Worm (Caenorhabditis elegans) whole organism, young adult: Measurements from ENCODE around the gene F14D7.14.
A peak's percentile ranks its signal among the peaks of the same experiment; 100 is the strongest.

Experiments used
- B0035.1 ChIP-seq: sonication (generic microtip); optimal IDR thresholded peaks from 2 replicates; lab custom pipeline; 2016; ENCODE audit warnings: missing genetic modification characterization, mild to moderate bottlenecking, missing compliant biosample characterization, missing genotype, missing genetic modification reagents
- C06A6.2 ChIP-seq: fragments of 200-800 bp; sonication (Bioruptor generic); conservative IDR thresholded peaks from 2 replicates; pipeline ENCODE4 v1.3.6; 2022; ENCODE audit warnings: missing genetic modification characterization, missing compliant biosample characterization
- C17E4.6 ChIP-seq: fragments of 200-800 bp; sonication (Bioruptor generic); IDR thresholded peaks from 2 replicates; pipeline ENCODE4 v1.3.6; 2022; ENCODE audit warnings: missing genetic modification reagents, missing genetic modification characterization, missing compliant biosample characterization
- D2030.7 ChIP-seq: fragments of 200-800 bp; sonication (Bioruptor generic); IDR thresholded peaks from 2 replicates; pipeline ENCODE4 v1.3.6; 2022; ENCODE audit warnings: missing genetic modification reagents, missing genetic modification characterization, missing compliant biosample characterization
- F10E7.11 ChIP-seq: sonication (generic microtip); optimal IDR thresholded peaks from 2 replicates; lab custom pipeline; 2017; ENCODE audit warnings: mild to moderate bottlenecking, missing genetic modification characterization, moderate library complexity, missing compliant biosample characterization
- F22D6.2 ChIP-seq: sonication (generic microtip); optimal IDR thresholded peaks from 2 replicates; lab custom pipeline; 2016; ENCODE audit warnings: mild to moderate bottlenecking, missing genetic modification characterization, missing compliant biosample characterization
- F33H1.4 ChIP-seq: fragments of 200-800 bp; sonication (Bioruptor generic); IDR thresholded peaks from 2 replicates; pipeline ENCODE4 v1.3.6; 2022; ENCODE audit warnings: missing genetic modification reagents, missing genetic modification characterization, missing compliant biosample characterization
- F37B4.10 ChIP-seq: fragments of 200-800 bp; sonication (Bioruptor generic); IDR thresholded peaks from 2 replicates; pipeline ENCODE4 v1.3.6; 2022; ENCODE audit warnings: missing genetic modification characterization, missing compliant biosample characterization
- F39B2.1 ChIP-seq: fragments of 200-800 bp; sonication (Bioruptor generic); IDR thresholded peaks from 2 replicates; pipeline ENCODE4 v1.3.6; 2022; ENCODE audit warnings: missing genetic modification reagents, missing genetic modification characterization, missing compliant biosample characterization
- F49E8.2 ChIP-seq: sonication (generic microtip); optimal IDR thresholded peaks from 3 replicates; lab custom pipeline; 2017; ENCODE audit warnings: missing genetic modification characterization, mild to moderate bottlenecking, missing compliant biosample characterization, antibody characterized with exemption, moderate library complexity; ENCODE audit not compliant: insufficient read depth
- F57A8.1 ChIP-seq: fragments of 200-800 bp; sonication (Bioruptor generic); optimal IDR thresholded peaks from 2 replicates; lab custom pipeline; 2018; ENCODE audit warnings: mild to moderate bottlenecking, missing genetic modification characterization, moderate library complexity, missing compliant biosample characterization
- K11D2.4 ChIP-seq: fragments of 200-800 bp; sonication (Bioruptor generic); IDR thresholded peaks from 2 replicates; pipeline ENCODE4 v1.3.6; 2022; ENCODE audit warnings: missing genetic modification reagents, missing genetic modification characterization, missing compliant biosample characterization
- K12H6.12 ChIP-seq: fragments of 200-800 bp; sonication (Bioruptor generic); optimal IDR thresholded peaks from 2 replicates; lab custom pipeline; 2018; ENCODE audit warnings: mild to moderate bottlenecking, missing genetic modification characterization, missing compliant biosample characterization
- ZK185.1 ChIP-seq: sonication (generic microtip); optimal IDR thresholded peaks from 2 replicates; lab custom pipeline; 2016; ENCODE audit warnings: mild to moderate bottlenecking, missing genetic modification characterization, missing compliant biosample characterization; ENCODE audit not compliant: poor library complexity, severe bottlenecking
- atf-7 ChIP-seq: sonication (generic microtip); optimal IDR thresholded peaks from 2 replicates; lab custom pipeline; 2017; ENCODE audit warnings: mild to moderate bottlenecking, missing genetic modification characterization, missing compliant biosample characterization
- attf-3 ChIP-seq: fragments of 200-800 bp; sonication (Bioruptor generic); conservative IDR thresholded peaks from 2 replicates; pipeline ENCODE4 v1.3.6; 2022; ENCODE audit warnings: missing genetic modification reagents, missing genetic modification characterization, missing compliant biosample characterization
- attf-6 ChIP-seq: fragments of 200-800 bp; sonication (Bioruptor generic); IDR thresholded peaks from 2 replicates; pipeline ENCODE4 v1.3.6; 2022; ENCODE audit warnings: missing genetic modification reagents, missing genetic modification characterization, missing compliant biosample characterization
- ccch-3 ChIP-seq: fragments of 200-800 bp; sonication (Bioruptor generic); optimal IDR thresholded peaks from 2 replicates; lab custom pipeline; 2018; ENCODE audit warnings: mild to moderate bottlenecking, missing genetic modification characterization, missing compliant biosample characterization
- ceh-100 ChIP-seq: fragments of 200-800 bp; sonication (Bioruptor generic); IDR thresholded peaks from 2 replicates; pipeline ENCODE4 v1.3.6; 2022; ENCODE audit warnings: missing genetic modification reagents, missing genetic modification characterization, missing compliant biosample characterization
- ceh-79 ChIP-seq: sonication (generic microtip); optimal IDR thresholded peaks from 2 replicates; lab custom pipeline; 2017; ENCODE audit warnings: mild to moderate bottlenecking, missing genetic modification characterization, missing compliant biosample characterization
- chd-7 ChIP-seq: sonication (generic microtip); optimal IDR thresholded peaks from 2 replicates; lab custom pipeline; 2016; ENCODE audit warnings: mild to moderate bottlenecking, missing genetic modification characterization, moderate library complexity, missing compliant biosample characterization
- die-1 ChIP-seq: sonication (generic microtip); optimal IDR thresholded peaks from 2 replicates; lab custom pipeline; 2016; ENCODE audit warnings: missing genotype, mild to moderate bottlenecking, missing genetic modification characterization, missing compliant biosample characterization
- egrh-3 ChIP-seq: fragments of 200-800 bp; sonication (Bioruptor generic); IDR thresholded peaks from 2 replicates; pipeline ENCODE4 v1.3.6; 2022; ENCODE audit warnings: missing genetic modification reagents, missing genetic modification characterization, missing compliant biosample characterization
- him-1 ChIP-seq: sonication (generic microtip); optimal IDR thresholded peaks from 2 replicates; lab custom pipeline; 2016; ENCODE audit warnings: missing genotype, missing genetic modification reagents, missing genetic modification characterization, missing compliant biosample characterization
- lin-26 ChIP-seq: fragments of 200-800 bp; sonication (Bioruptor generic); IDR thresholded peaks from 2 replicates; pipeline ENCODE4 v1.3.6; 2022; ENCODE audit warnings: missing genetic modification reagents, missing genetic modification characterization, missing compliant biosample characterization
- lsl-1 ChIP-seq: fragments of 200-800 bp; sonication (Bioruptor generic); optimal IDR thresholded peaks from 2 replicates; lab custom pipeline; 2018; ENCODE audit warnings: mild to moderate bottlenecking, missing genetic modification characterization, moderate library complexity, missing compliant biosample characterization
- madf-10 ChIP-seq: sonication (generic microtip); optimal IDR thresholded peaks from 2 replicates; lab custom pipeline; 2016; ENCODE audit warnings: mild to moderate bottlenecking, missing genetic modification characterization, missing compliant biosample characterization
- madf-3 ChIP-seq: fragments of 200-800 bp; sonication (Bioruptor generic); IDR thresholded peaks from 2 replicates; pipeline ENCODE4 v1.3.6; 2022; ENCODE audit warnings: missing genetic modification reagents, missing genetic modification characterization, missing compliant biosample characterization
- madf-6 ChIP-seq: fragments of 200-800 bp; sonication (Bioruptor generic); IDR thresholded peaks from 2 replicates; pipeline ENCODE4 v1.3.6; 2022; ENCODE audit warnings: missing genetic modification reagents, missing genetic modification characterization, missing compliant biosample characterization
- mes-4 ChIP-seq: sonication (generic microtip); optimal IDR thresholded peaks from 2 replicates; lab custom pipeline; 2016; ENCODE audit warnings: missing genotype, missing genetic modification characterization, missing compliant biosample characterization
- nhr-90 ChIP-seq: sonication (generic microtip); optimal IDR thresholded peaks from 2 replicates; lab custom pipeline; 2016; ENCODE audit warnings: missing genotype, mild to moderate bottlenecking, missing genetic modification characterization, missing compliant biosample characterization
- pbrm-1 ChIP-seq: fragments of 200-800 bp; sonication (Bioruptor generic); IDR thresholded peaks from 2 replicates; pipeline ENCODE4 v1.3.6; 2022; ENCODE audit warnings: missing genetic modification reagents, missing genetic modification characterization, missing compliant biosample characterization
- pha-4 ChIP-seq: fragments of 150-350 bp; sonication (generic microtip); optimal IDR thresholded peaks from 2 replicates; lab custom pipeline; 2014; ENCODE audit warnings: missing biosample characterization, missing genetic modification reagents, missing genetic modification characterization
- rec-8 ChIP-seq, 2 experiments: sonication (generic microtip); optimal IDR thresholded peaks; 2 replicates each; lab custom pipeline; 2016; ENCODE audit warnings: mild to moderate bottlenecking in 2 of 2, missing genetic modification characterization in 2 of 2, missing genetic modification reagents in 2 of 2, missing genotype in 2 of 2, missing biosample characterization in 1 of 2, missing compliant biosample characterization in 1 of 2, moderate library complexity in 1 of 2
- rpc-1 ChIP-seq, 2 experiments: fragments of 150-350 bp in 1 of 2; sonication (generic microtip) in 1 of 2; optimal IDR thresholded peaks; 2 replicates each; lab custom pipeline; 2014 to 2018; ENCODE audit warnings: missing biosample characterization in 1 of 2, missing genetic modification characterization in 1 of 2, missing genetic modification reagents in 1 of 2, missing genotype in 1 of 2
- sea-2 ChIP-seq: fragments of 200-800 bp; sonication (Bioruptor generic); IDR thresholded peaks from 2 replicates; pipeline ENCODE4 v1.3.6; 2022; ENCODE audit warnings: missing genetic modification characterization, missing compliant biosample characterization
- snpc-3.4 ChIP-seq: sonication (generic microtip); optimal IDR thresholded peaks from 2 replicates; lab custom pipeline; 2017; ENCODE audit warnings: missing genetic modification characterization, mild to moderate bottlenecking, missing compliant biosample characterization, antibody characterized with exemption, moderate library complexity, missing genotype, missing genetic modification reagents
- tlf-1 ChIP-seq: fragments of 200-800 bp; sonication (Bioruptor generic); optimal IDR thresholded peaks from 2 replicates; lab custom pipeline; 2018; ENCODE audit warnings: mild to moderate bottlenecking, missing genetic modification characterization, missing compliant biosample characterization
- unc-62 ChIP-seq: fragments of 150-350 bp; optimal IDR thresholded peaks from 2 replicates; lab custom pipeline; 2014; ENCODE audit warnings: missing biosample characterization, missing genetic modification reagents, missing genetic modification characterization
- ztf-22 ChIP-seq: fragments of 200-800 bp; sonication (Bioruptor generic); optimal IDR thresholded peaks from 2 replicates; lab custom pipeline; 2018; ENCODE audit warnings: mild to moderate bottlenecking, missing genetic modification characterization, moderate library complexity, missing compliant biosample characterization
- ztf-25 ChIP-seq: fragments of 200-800 bp; sonication (Bioruptor generic); IDR thresholded peaks from 2 replicates; pipeline ENCODE4 v1.3.6; 2022; ENCODE audit warnings: missing genetic modification reagents, missing genetic modification characterization, missing compliant biosample characterization
- ztf-26 ChIP-seq: sonication (generic microtip); optimal IDR thresholded peaks from 2 replicates; lab custom pipeline; 2017; ENCODE audit warnings: missing genetic modification characterization, missing compliant biosample characterization

F14D7.14 gene

ce11 chrV:14347234-14347826 is 37.6 kb downstream of the F14D7.14 start, which contains the start of gene cept-2 (continued):
- TF ChIP-seq pha-4 (tag; lab: Kevin White, UChicago) (peak; percentile 45), madf-3 (0 out of 2 replicates have a peak, but pooled peaks have one; percentile 45), ztf-22 (GFP tag; lab: Kevin White, UChicago) (no peak), egrh-3 (GFP tag; lab: Robert Waterston, UW) (no peak), F49E8.2 (tag; lab: Kevin White, UChicago) (peak; percentile 57), F22D6.2 (no peak), F57A8.1 (GFP tag; lab: Kevin White, UChicago) (no peak), C17E4.6 (GFP tag; lab: Robert Waterston, UW) (no peak), him-1 (peak; percentile 36), chd-7 (tag; lab: Kevin White, UChicago) (no peak), sea-2 (GFP tag; lab: Robert Waterston, UW) (no peak), unc-62 (GFP tag; lab: Kevin White, UChicago) (no peak), K12H6.12 (tag; lab: Kevin White, UChicago) (peak; percentile 88), F37B4.10 (GFP tag; lab: Robert Waterston, UW) (no peak), rpc-1 (optimal IDR thresholded peaks at IDR 0.05; lab: Kevin White, UChicago) (peak; percentile 39), rpc-1 (tag; optimal IDR thresholded peaks at IDR 0.05; lab: Kevin White, UChicago) (peak; percentile 2), ccch-3 (GFP tag; lab: Kevin White, UChicago) (no peak), K11D2.4 (GFP tag; lab: Robert Waterston, UW) (peak; percentile 75; the same call in 1 of the 2 replicates), rec-8 (tag; optimal IDR thresholded peaks at IDR 0.05; lab: Kevin White, UChicago) (no peak), C06A6.2 (GFP tag; lab: Robert Waterston, UW) (peak; percentile 75), ztf-25 (no peak), ceh-79 (tag; lab: Kevin White, UChicago) (no peak), ceh-100 (GFP tag; lab: Robert Waterston, UW) (peak; percentile 98), ztf-26 (tag; lab: Kevin White, UChicago) (no peak), F39B2.1 (GFP tag; lab: Robert Waterston, UW) (no peak), mes-4 (tag; lab: Kevin White, UChicago) (no peak), tlf-1 (GFP tag; lab: Kevin White, UChicago) (peak; percentile 66), nhr-90 (no peak), madf-10 (tag; lab: Kevin White, UChicago) (no peak), ZK185.1 (peak; percentile 95), attf-3 (GFP tag; lab: Robert Waterston, UW) (peak; percentile 69), F10E7.11 (tag; lab: Kevin White, UChicago) (no peak)

ce11 chrV:14350498-14350897 is 40.8 kb downstream of the F14D7.14 start:
- TF ChIP-seq die-1 (no peak), lin-26 (GFP tag; lab: Robert Waterston, UW) (peak; percentile 17; the same call in 1 of the 2 replicates), ztf-25 (0 out of 2 replicates have a peak, but pooled peaks have one; percentile 19), lsl-1 (peak; percentile 63), pbrm-1 (GFP tag; lab: Robert Waterston, UW) (0 out of 2 replicates have a peak, but pooled peaks have one; percentile 19), F33H1.4 (GFP tag; lab: Robert Waterston, UW) (peak; percentile 67), attf-6 (0 out of 2 replicates have a peak, but pooled peaks have one; percentile 35), madf-6 (GFP tag; lab: Robert Waterston, UW) (peak; percentile 62), snpc-3.4 (tag; lab: Kevin White, UChicago) (peak; percentile 25), D2030.7 (peak; percentile 13; the same call in 1 of the 2 replicates), B0035.1 (tag; lab: Kevin White, UChicago) (no peak), atf-7 (tag; lab: Kevin White, UChicago) (no peak)
